Worm (Caenorhabditis elegans) whole organism, L2 larva: ENCODE results near the gene cpna-2.

Source experiments
- C34F6.9 ChIP-seq: fragments of 150-350 bp; optimal IDR thresholded peaks from 2 replicates; lab custom pipeline; 2014; ENCODE audit warnings: missing biosample characterization, missing genetic modification characterization
- F13H6.1 ChIP-seq: sonication (generic microtip); optimal IDR thresholded peaks from 2 replicates; lab custom pipeline; 2016; ENCODE audit warnings: missing genetic modification characterization, missing compliant biosample characterization
- R02D3.7 ChIP-seq: fragments of 150-350 bp; optimal IDR thresholded peaks from 2 replicates; lab custom pipeline; 2014; ENCODE audit warnings: missing biosample characterization, missing genetic modification characterization
- ZK546.5 ChIP-seq: sonication (generic microtip); optimal IDR thresholded peaks from 2 replicates; lab custom pipeline; 2017; ENCODE audit warnings: missing biosample characterization, missing genetic modification characterization
- aly-2 ChIP-seq: fragments of 150-350 bp; optimal IDR thresholded peaks from 2 replicates; lab custom pipeline; 2014; ENCODE audit warnings: missing biosample characterization, missing genetic modification characterization
- ama-1 ChIP-seq: fragments of 150-350 bp; optimal IDR thresholded peaks from 2 replicates; lab custom pipeline; 2018; ENCODE audit warnings: inconsistent platforms
- blmp-1 ChIP-seq: sonication (generic microtip); optimal IDR thresholded peaks from 2 replicates; lab custom pipeline; 2017; ENCODE audit warnings: missing genetic modification characterization, mild to moderate bottlenecking, missing compliant biosample characterization, antibody characterized with exemption, moderate library complexity; ENCODE audit not compliant: insufficient read depth
- ceh-16 ChIP-seq: fragments of 150-350 bp; optimal IDR thresholded peaks from 2 replicates; lab custom pipeline; 2014; ENCODE audit warnings: missing biosample characterization, missing genetic modification characterization
- ceh-82 ChIP-seq: fragments of 150-350 bp; optimal IDR thresholded peaks from 2 replicates; lab custom pipeline; 2014; ENCODE audit warnings: missing biosample characterization, missing genetic modification characterization
- crh-2 ChIP-seq: sonication (generic microtip); optimal IDR thresholded peaks from 2 replicates; lab custom pipeline; 2017; ENCODE audit warnings: missing biosample characterization, missing genetic modification characterization
- dmd-4 ChIP-seq: sonication (generic microtip); optimal IDR thresholded peaks from 2 replicates; lab custom pipeline; 2017; ENCODE audit warnings: missing biosample characterization, missing genetic modification characterization
- gmeb-1 ChIP-seq: fragments of 150-350 bp; optimal IDR thresholded peaks from 2 replicates; lab custom pipeline; 2014; ENCODE audit warnings: missing biosample characterization, missing genetic modification characterization
- lin-11 ChIP-seq: fragments of 150-350 bp; sonication (generic microtip); optimal IDR thresholded peaks from 2 replicates; lab custom pipeline; 2014; ENCODE audit warnings: missing biosample characterization, missing genetic modification characterization, inconsistent platforms, mixed read lengths
- lsy-2 ChIP-seq, 2 experiments: fragments of 150-350 bp in 1 of 2; sonication (generic microtip) in 1 of 2; optimal IDR thresholded peaks; 2 replicates each; lab custom pipeline; 2014 to 2017; ENCODE audit warnings: missing biosample characterization in 2 of 2, missing genetic modification characterization in 2 of 2
- mab-5 ChIP-seq: fragments of 150-350 bp; optimal IDR thresholded peaks from 2 replicates; lab custom pipeline; 2014; ENCODE audit warnings: missing biosample characterization, missing genetic modification characterization
- mbf-1 ChIP-seq: sonication (generic microtip); optimal IDR thresholded peaks from 2 replicates; lab custom pipeline; 2017; ENCODE audit warnings: missing biosample characterization, missing genetic modification characterization
- mdl-1 ChIP-seq, 2 experiments: fragments of 150-350 bp in 1 of 2; sonication (generic microtip) in 1 of 2; optimal IDR thresholded peaks; 2 replicates each; lab custom pipeline; 2017; ENCODE audit warnings: missing biosample characterization in 2 of 2, missing genetic modification characterization in 2 of 2
- nhr-10 ChIP-seq: sonication (generic microtip); optimal IDR thresholded peaks from 2 replicates; lab custom pipeline; 2017; ENCODE audit warnings: missing biosample characterization, missing genetic modification characterization
- nhr-12 ChIP-seq: fragments of 150-350 bp; optimal IDR thresholded peaks from 2 replicates; lab custom pipeline; 2014; ENCODE audit warnings: missing biosample characterization, missing genetic modification characterization
- nhr-129 ChIP-seq: fragments of 150-350 bp; optimal IDR thresholded peaks from 2 replicates; lab custom pipeline; 2014; ENCODE audit warnings: missing biosample characterization, missing genetic modification characterization
- nhr-237 ChIP-seq: fragments of 150-350 bp; optimal IDR thresholded peaks from 2 replicates; lab custom pipeline; 2014; ENCODE audit warnings: missing biosample characterization, missing genetic modification characterization
- nhr-25 ChIP-seq: fragments of 150-350 bp; sonication (generic microtip); optimal IDR thresholded peaks from 3 replicates; lab custom pipeline; 2014; ENCODE audit warnings: missing biosample characterization, missing genetic modification characterization
- nhr-6 ChIP-seq: fragments of 150-350 bp; optimal IDR thresholded peaks from 2 replicates; lab custom pipeline; 2014; ENCODE audit warnings: missing biosample characterization, missing genetic modification characterization
- nhr-77 ChIP-seq: fragments of 150-350 bp; optimal IDR thresholded peaks from 2 replicates; lab custom pipeline; 2014; ENCODE audit warnings: missing biosample characterization, missing genetic modification characterization
- peb-1 ChIP-seq: fragments of 150-350 bp; optimal IDR thresholded peaks from 2 replicates; lab custom pipeline; 2014; ENCODE audit warnings: missing biosample characterization, missing genetic modification characterization
- skn-1 ChIP-seq: sonication (generic microtip); optimal IDR thresholded peaks from 2 replicates; lab custom pipeline; 2017; ENCODE audit warnings: missing biosample characterization, missing genetic modification characterization
- sma-9 ChIP-seq, 2 experiments: fragments of 150-350 bp in 1 of 2; sonication (generic microtip) in 1 of 2; optimal IDR thresholded peaks; 2 replicates each; lab custom pipeline; 2014 to 2016; ENCODE audit warnings: missing genetic modification characterization in 2 of 2, mild to moderate bottlenecking in 1 of 2, missing biosample characterization in 1 of 2, missing compliant biosample characterization in 1 of 2, missing genetic modification reagents in 1 of 2, moderate library complexity in 1 of 2
- snpc-4 ChIP-seq: fragments of 150-350 bp; optimal IDR thresholded peaks from 2 replicates; lab custom pipeline; 2014; ENCODE audit warnings: missing biosample characterization, missing genetic modification characterization
- unc-39 ChIP-seq: fragments of 150-350 bp; optimal IDR thresholded peaks from 2 replicates; lab custom pipeline; 2014; ENCODE audit warnings: missing biosample characterization, missing genetic modification characterization
- unc-55 ChIP-seq: fragments of 150-350 bp; sonication (generic microtip); optimal IDR thresholded peaks from 3 replicates; lab custom pipeline; 2014; ENCODE audit warnings: missing biosample characterization, missing genetic modification reagents, missing genetic modification characterization
- unc-62 ChIP-seq: fragments of 150-350 bp; optimal IDR thresholded peaks from 2 replicates; lab custom pipeline; 2014; ENCODE audit warnings: missing biosample characterization, missing genetic modification reagents, missing genetic modification characterization
- zag-1 ChIP-seq: fragments of 150-350 bp; optimal IDR thresholded peaks from 2 replicates; lab custom pipeline; 2014; ENCODE audit warnings: missing biosample characterization, missing genetic modification characterization
- ztf-11 ChIP-seq: sonication (generic microtip); optimal IDR thresholded peaks from 2 replicates; lab custom pipeline; 2017; ENCODE audit warnings: missing biosample characterization, missing genetic modification characterization
- ztf-4 ChIP-seq: fragments of 150-350 bp; optimal IDR thresholded peaks from 2 replicates; lab custom pipeline; 2014; ENCODE audit warnings: missing biosample characterization, missing genetic modification characterization

Gene cpna-2

DNA sequence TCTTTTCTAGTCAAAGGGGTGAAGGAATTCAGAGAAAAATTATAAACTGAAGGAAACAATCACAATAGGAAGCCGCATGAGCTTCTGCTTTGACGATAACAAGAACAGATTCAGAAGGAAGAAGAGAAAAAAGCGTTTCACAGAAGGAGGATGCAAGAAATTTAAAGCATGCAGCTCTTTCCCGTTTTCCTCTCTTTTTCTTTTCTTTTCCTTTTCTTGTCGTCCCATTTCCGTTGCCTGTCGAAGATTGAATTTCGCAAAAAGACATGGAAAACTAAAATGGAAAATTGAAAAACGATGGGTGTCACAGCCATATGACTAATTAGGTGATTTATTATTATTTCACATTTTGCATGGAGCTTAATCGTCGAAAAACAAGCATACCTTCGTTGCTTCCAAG lies 8.6 kb upstream of the cpna-2 start:
- TF ChIP-seq ceh-82 (tag; lab: Kevin White, UChicago): no peak
- TF ChIP-seq unc-62 (GFP tag; lab: Kevin White, UChicago): no peak
- peak; percentile 39 for TF ChIP-seq sma-9 (GFP tag; optimal IDR thresholded peaks at IDR 0.05; lab: Kevin White, UChicago)
- TF ChIP-seq sma-9 (tag; optimal IDR thresholded peaks at IDR 0.05; lab: Kevin White, UChicago): no peak
- TF ChIP-seq crh-2 (tag; lab: Kevin White, UChicago): no peak
- TF ChIP-seq ceh-16 (tag; lab: Kevin White, UChicago): no peak
- TF ChIP-seq aly-2 (tag; lab: Kevin White, UChicago): no peak
- no peak for TF ChIP-seq peb-1 (tag; lab: Kevin White, UChicago)
- peak; percentile 6 for TF ChIP-seq C34F6.9 (tag; lab: Kevin White, UChicago)
- no peak for TF ChIP-seq blmp-1
- no peak for TF ChIP-seq mbf-1 (tag; lab: Kevin White, UChicago)
- TF ChIP-seq nhr-129: no peak
- TF ChIP-seq lsy-2 (tag; optimal IDR thresholded peaks at IDR 0.05; lab: Kevin White, UChicago): peak in 1 of 2 experiments; percentile 15
- TF ChIP-seq nhr-25: no peak
- TF ChIP-seq mab-5 (tag; lab: Kevin White, UChicago): no peak
- no peak for TF ChIP-seq nhr-12
- no peak for TF ChIP-seq nhr-10
- TF ChIP-seq nhr-77 (tag; lab: Kevin White, UChicago): no peak
- no peak for TF ChIP-seq ztf-11 (tag; lab: Kevin White, UChicago)
- no peak for TF ChIP-seq nhr-237 (tag; lab: Kevin White, UChicago)
- no peak for TF ChIP-seq ZK546.5 (tag; lab: Kevin White, UChicago)
- TF ChIP-seq gmeb-1 (tag; lab: Kevin White, UChicago): no peak
- peak; percentile 36 for TF ChIP-seq F13H6.1 (tag; lab: Kevin White, UChicago)
- TF ChIP-seq, all 48 proteins: peak for 4

DNA sequence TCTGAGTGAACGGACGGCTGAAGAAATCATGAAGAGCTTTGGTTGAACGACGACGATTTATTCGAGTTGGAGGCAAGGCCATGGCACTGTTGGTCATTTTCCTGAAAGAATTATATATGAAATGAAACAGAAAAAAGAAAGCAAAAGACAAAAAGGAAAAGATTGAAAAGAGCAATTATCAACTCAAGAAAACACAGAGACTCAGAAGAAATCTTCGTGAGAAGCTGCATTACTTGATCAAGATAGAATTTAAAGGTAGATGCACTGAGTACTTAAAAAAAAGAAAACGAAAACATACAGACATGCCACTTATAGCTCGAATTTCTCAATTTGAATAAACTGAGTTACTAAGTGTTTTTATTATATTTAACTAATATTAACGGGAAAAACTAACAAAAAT lies 6.2 kb upstream of the cpna-2 start, which contains the start of gene cpna-5:
TSS of gene cpna-5 (minus strand) at position 101 of the 400 bp plus-strand sequence.
- TF ChIP-seq nhr-25 (no peak), snpc-4 (tag; lab: Kevin White, UChicago) (no peak), lin-11 (tag; lab: Kevin White, UChicago) (no peak), unc-55 (GFP tag; lab: Kevin White, UChicago) (no peak), R02D3.7 (no peak), gmeb-1 (tag; lab: Kevin White, UChicago) (no peak), ceh-16 (tag; lab: Kevin White, UChicago) (no peak), mab-5 (tag; lab: Kevin White, UChicago) (no peak), unc-39 (tag; lab: Kevin White, UChicago) (no peak)

DNA sequence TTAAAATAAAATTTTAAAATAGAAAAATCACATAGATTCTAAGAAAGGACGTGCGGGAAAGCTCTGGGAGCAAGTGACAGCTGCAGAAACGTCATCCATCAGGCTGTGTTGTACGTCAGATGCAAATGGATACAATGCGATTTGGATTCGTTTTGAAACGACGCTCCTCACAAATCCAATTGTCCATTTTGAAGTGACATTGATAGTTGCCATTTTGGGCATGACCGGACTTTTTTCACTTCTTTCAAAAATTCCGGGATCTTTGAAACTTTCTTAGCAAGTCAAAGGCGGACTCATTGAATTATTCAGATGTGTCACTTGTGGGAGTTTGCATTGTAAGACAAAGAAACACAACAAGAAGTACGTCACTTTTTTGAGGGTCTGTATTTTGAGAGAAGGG lies 5.7 kb upstream of the cpna-2 start:
- TF ChIP-seq aly-2 (tag; lab: Kevin White, UChicago) (no peak), ceh-82 (tag; lab: Kevin White, UChicago) (no peak), nhr-129 (no peak), nhr-6 (no peak), dmd-4 (no peak), skn-1 (tag; lab: Kevin White, UChicago) (no peak), ama-1 (lab: Kevin White, UChicago) (no peak), lin-11 (tag; lab: Kevin White, UChicago) (no peak), zag-1 (tag; lab: Kevin White, UChicago) (no peak), mdl-1 (tag; optimal IDR thresholded peaks at IDR 0.05; lab: Kevin White, UChicago) (no peak), gmeb-1 (tag; lab: Kevin White, UChicago) (no peak), ztf-11 (tag; lab: Kevin White, UChicago) (no peak), ztf-4 (tag; lab: Kevin White, UChicago) (no peak), C34F6.9 (tag; lab: Kevin White, UChicago) (no peak), nhr-10 (no peak), nhr-237 (tag; lab: Kevin White, UChicago) (no peak)

DNA sequence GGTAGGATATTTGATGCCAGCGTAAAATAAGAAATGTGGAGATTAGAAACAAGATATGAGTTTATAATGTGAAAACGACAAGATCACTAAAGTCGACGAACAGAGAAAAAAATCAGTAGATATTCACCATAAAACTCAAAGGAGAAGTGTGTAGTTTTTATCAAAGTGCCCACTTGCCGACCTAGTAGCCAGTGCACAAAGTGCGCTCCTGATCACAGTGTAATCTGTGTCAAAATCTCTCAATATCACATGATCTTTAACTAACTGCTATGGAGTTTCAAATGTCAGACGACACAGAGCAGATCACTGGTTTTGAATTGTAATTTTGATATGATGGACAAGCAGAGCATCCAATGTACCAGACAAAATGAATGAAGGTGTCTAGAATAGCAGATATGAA lies 4.2 kb upstream of the cpna-2 start:
- TF ChIP-seq skn-1 (tag; lab: Kevin White, UChicago) (no peak), nhr-129 (peak; percentile 29), mdl-1 (tag; optimal IDR thresholded peaks at IDR 0.05; lab: Kevin White, UChicago) (no peak), gmeb-1 (tag; lab: Kevin White, UChicago) (no peak)

DNA sequence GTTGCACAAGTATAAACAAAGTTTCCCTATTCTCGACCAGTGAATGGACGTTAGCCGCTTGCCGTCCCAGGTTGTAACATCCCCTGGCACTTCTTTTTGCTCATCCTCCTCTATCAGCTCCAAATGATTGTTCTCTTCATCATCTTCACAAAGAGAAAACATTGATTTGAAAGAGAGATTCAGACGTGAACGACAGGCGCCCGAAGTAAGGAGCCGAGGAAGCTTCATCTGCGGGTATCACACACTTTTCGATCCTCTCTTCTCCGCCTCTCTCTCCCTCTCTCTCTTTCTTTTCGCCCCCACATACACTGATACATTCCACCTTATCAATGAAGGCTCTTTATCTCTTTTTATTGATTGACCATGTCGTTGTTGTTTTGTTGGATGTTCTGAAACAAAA lies 1.9 kb upstream of the cpna-2 start:
- TF ChIP-seq nhr-129 (peak; percentile 62), sma-9 (GFP tag; optimal IDR thresholded peaks at IDR 0.05; lab: Kevin White, UChicago) (peak; percentile 0), sma-9 (tag; optimal IDR thresholded peaks at IDR 0.05; lab: Kevin White, UChicago) (no peak), nhr-6 (no peak), unc-62 (GFP tag; lab: Kevin White, UChicago) (no peak), snpc-4 (tag; lab: Kevin White, UChicago) (no peak), F13H6.1 (tag; lab: Kevin White, UChicago) (peak; percentile 77), C34F6.9 (tag; lab: Kevin White, UChicago) (peak; percentile 10)
